Worm (Caenorhabditis elegans): ENCODE results near the gene M60.6.
A peak's percentile ranks its signal among the peaks of the same experiment; 100 is the strongest.

- TF ChIP-seq unc-62 (GFP tag; optimal IDR thresholded peaks at IDR 0.05 in 1 of 2) (peak in 1 of 2 experiments; percentile 100), unc-62 (tag; optimal IDR thresholded peaks at IDR 0.05) (no peak), skn-1 (tag; optimal IDR thresholded peaks at IDR 0.05) (no peak)
Observed at ce11 chrX:8235994-8236393, 16.3 kb downstream of the M60.6 start, which contains the start of gene M60.4.
